Worm (Caenorhabditis elegans): ENCODE measurements around the gene R02E4.3.

The R02E4.3 gene

ce11 chrX:4102075-4102598 lies at the start of gene R02E4.3:
Gene R02E4.3 (minus strand): TSS chrX:4102125.
- TF ChIP-seq nhr-43 (tag; optimal IDR thresholded peaks at IDR 0.05; ENCODE audit: poor library complexity, severe bottlenecking) = peak; percentile 98
- peak; percentile 34 for TF ChIP-seq tbx-2 (tag; optimal IDR thresholded peaks at IDR 0.05)
- TF ChIP-seq nhr-25 (tag; optimal IDR thresholded peaks at IDR 0.05) = peak; percentile 91
- no peak for TF ChIP-seq ztf-4 (tag; optimal IDR thresholded peaks at IDR 0.05)
- TF ChIP-seq nhr-23 (tag; optimal IDR thresholded peaks at IDR 0.05) = peak; percentile 50
- TF ChIP-seq lin-39 (tag; optimal IDR thresholded peaks at IDR 0.05) = no peak

- TF ChIP-seq egl-5 (tag; optimal IDR thresholded peaks at IDR 0.05) = no peak
- TF ChIP-seq lin-15B (tag; optimal IDR thresholded peaks at IDR 0.05) = no peak
- no peak for TF ChIP-seq nhr-11 (tag; optimal IDR thresholded peaks at IDR 0.05)
- TF ChIP-seq hmg-11 (tag; optimal IDR thresholded peaks at IDR 0.05) = no peak
- no peak for TF ChIP-seq nhr-28 (tag; optimal IDR thresholded peaks at IDR 0.05)
- TF ChIP-seq ceh-16 (tag; optimal IDR thresholded peaks at IDR 0.05) = no peak
- TF ChIP-seq nhr-76 (tag; optimal IDR thresholded peaks at IDR 0.05) = no peak
- no peak for TF ChIP-seq lsy-12 (tag; optimal IDR thresholded peaks at IDR 0.05)
- TF ChIP-seq nhr-25 (tag; optimal IDR thresholded peaks at IDR 0.05) = no peak
- TF ChIP-seq ceh-9 (tag; optimal IDR thresholded peaks at IDR 0.05) = no peak
Observed at ce11 chrX:4151206-4151605, 49.3 kb upstream of the R02E4.3 start.

- TF ChIP-seq nhr-43 (tag; optimal IDR thresholded peaks at IDR 0.05; ENCODE audit: poor library complexity, severe bottlenecking) (peak; percentile 16), unc-39 (tag; optimal IDR thresholded peaks at IDR 0.05) (no peak), ZK546.5 (tag; optimal IDR thresholded peaks at IDR 0.05) (no peak), ztf-11 (tag; optimal IDR thresholded peaks at IDR 0.05) (no peak), nhr-77 (tag; optimal IDR thresholded peaks at IDR 0.05) (no peak), nhr-25 (tag; optimal IDR thresholded peaks at IDR 0.05) (no peak)
Observed at ce11 chrX:4148449-4149031, 46.6 kb upstream of the R02E4.3 start.

- TF ChIP-seq tbx-2 (tag; optimal IDR thresholded peaks at IDR 0.05) (peak; percentile 19), elt-3 (tag; optimal IDR thresholded peaks at IDR 0.05) (peak in 1 of 3 experiments; percentile 69), ztf-4 (tag; optimal IDR thresholded peaks at IDR 0.05) (peak; percentile 92), nfya-1 (tag; optimal IDR thresholded peaks at IDR 0.05; ENCODE audit: insufficient read depth) (peak; percentile 67), egl-27 (tag; optimal IDR thresholded peaks at IDR 0.05) (no peak), nhr-23 (tag; optimal IDR thresholded peaks at IDR 0.05) (peak; percentile 55), elt-2 (tag; optimal IDR thresholded peaks at IDR 0.05) (peak; percentile 1), nhr-43 (tag; optimal IDR thresholded peaks at IDR 0.05; ENCODE audit: poor library complexity, severe bottlenecking) (peak; percentile 54), unc-39 (tag; optimal IDR thresholded peaks at IDR 0.05) (no peak), nhr-76 (tag; optimal IDR thresholded peaks at IDR 0.05) (no peak), ama-1 (optimal IDR thresholded peaks at IDR 0.05) (peak; percentile 97), daf-12 (tag; optimal IDR thresholded peaks at IDR 0.05) (no peak), eor-1 (tag; optimal IDR thresholded peaks at IDR 0.05) (no peak), nhr-25 (tag; optimal IDR thresholded peaks at IDR 0.05) (peak; percentile 89), R02D3.7 (tag; optimal IDR thresholded peaks at IDR 0.05) (no peak), pha-4 (tag; optimal IDR thresholded peaks at IDR 0.05) (peak; percentile 38), lsy-12 (tag; optimal IDR thresholded peaks at IDR 0.05) (peak; percentile 23), aly-2 (tag; optimal IDR thresholded peaks at IDR 0.05) (peak; percentile 28)
Observed at ce11 chrX:4147600-4148448, 45.9 kb upstream of the R02E4.3 start.

ce11 chrX:4146798-4147543 lies 45.0 kb upstream of the R02E4.3 start:
- TF ChIP-seq jun-1 (tag; optimal IDR thresholded peaks at IDR 0.05) (no peak), elt-1 (tag; optimal IDR thresholded peaks at IDR 0.05) (no peak), nfya-1 (tag; optimal IDR thresholded peaks at IDR 0.05; ENCODE audit: insufficient read depth) (no peak), nhr-76 (tag; optimal IDR thresholded peaks at IDR 0.05) (no peak), nhr-28 (tag; optimal IDR thresholded peaks at IDR 0.05) (no peak), ceh-82 (tag; optimal IDR thresholded peaks at IDR 0.05) (no peak), elt-3 (tag; optimal IDR thresholded peaks at IDR 0.05) (no peak), nhr-43 (tag; optimal IDR thresholded peaks at IDR 0.05; ENCODE audit: poor library complexity, severe bottlenecking) (peak; percentile 73), nhr-25 (tag; optimal IDR thresholded peaks at IDR 0.05) (peak; percentile 16), lsy-12 (tag; optimal IDR thresholded peaks at IDR 0.05) (peak; percentile 24), ZK546.5 (tag; optimal IDR thresholded peaks at IDR 0.05) (no peak), tbx-2 (tag; optimal IDR thresholded peaks at IDR 0.05) (no peak), egl-5 (tag; optimal IDR thresholded peaks at IDR 0.05) (no peak), R02D3.7 (tag; optimal IDR thresholded peaks at IDR 0.05) (no peak), ama-1 (optimal IDR thresholded peaks at IDR 0.05) (peak; percentile 79), egl-27 (tag; optimal IDR thresholded peaks at IDR 0.05) (no peak), fkh-2 (tag; optimal IDR thresholded peaks at IDR 0.05) (no peak), elt-2 (tag; optimal IDR thresholded peaks at IDR 0.05) (no peak), daf-12 (tag; optimal IDR thresholded peaks at IDR 0.05) (no peak), mml-1 (tag; optimal IDR thresholded peaks at IDR 0.05) (no peak), ceh-16 (tag; optimal IDR thresholded peaks at IDR 0.05) (no peak), ztf-4 (tag; optimal IDR thresholded peaks at IDR 0.05) (no peak), nhr-77 (tag; optimal IDR thresholded peaks at IDR 0.05) (no peak), aly-2 (tag; optimal IDR thresholded peaks at IDR 0.05) (no peak), unc-39 (tag; optimal IDR thresholded peaks at IDR 0.05) (no peak), ceh-28 (tag; optimal IDR thresholded peaks at IDR 0.05) (no peak), ceh-9 (tag; optimal IDR thresholded peaks at IDR 0.05) (no peak), snpc-4 (tag; optimal IDR thresholded peaks at IDR 0.05) (no peak)

Measured in whole organism, L3 larva.